Worm (Caenorhabditis elegans) whole organism, L2 larva: ENCODE results near the gene R151.1.

Source experiments
- C34F6.9 ChIP-seq: fragments of 150-350 bp; optimal IDR thresholded peaks from 2 replicates; lab custom pipeline; 2014; ENCODE audit warnings: missing biosample characterization, missing genetic modification characterization
- F13H6.1 ChIP-seq: sonication (generic microtip); optimal IDR thresholded peaks from 2 replicates; lab custom pipeline; 2016; ENCODE audit warnings: missing genetic modification characterization, missing compliant biosample characterization
- R02D3.7 ChIP-seq: fragments of 150-350 bp; optimal IDR thresholded peaks from 2 replicates; lab custom pipeline; 2014; ENCODE audit warnings: missing biosample characterization, missing genetic modification characterization
- Y55F3AM.14 ChIP-seq: fragments of 200-800 bp; sonication (Bioruptor generic); optimal IDR thresholded peaks from 2 replicates; lab custom pipeline; 2018; ENCODE audit warnings: mild to moderate bottlenecking, missing genetic modification characterization, missing compliant biosample characterization
- ZK546.5 ChIP-seq: sonication (generic microtip); optimal IDR thresholded peaks from 2 replicates; lab custom pipeline; 2017; ENCODE audit warnings: missing biosample characterization, missing genetic modification characterization
- alr-1 ChIP-seq: fragments of 150-350 bp; optimal IDR thresholded peaks from 2 replicates; lab custom pipeline; 2014; ENCODE audit warnings: missing biosample characterization, missing genetic modification characterization
- aly-2 ChIP-seq: fragments of 150-350 bp; optimal IDR thresholded peaks from 2 replicates; lab custom pipeline; 2014; ENCODE audit warnings: missing biosample characterization, missing genetic modification characterization
- ama-1 ChIP-seq: fragments of 150-350 bp; optimal IDR thresholded peaks from 2 replicates; lab custom pipeline; 2018; ENCODE audit warnings: inconsistent platforms
- blmp-1 ChIP-seq: sonication (generic microtip); optimal IDR thresholded peaks from 2 replicates; lab custom pipeline; 2017; ENCODE audit warnings: missing genetic modification characterization, mild to moderate bottlenecking, missing compliant biosample characterization, antibody characterized with exemption, moderate library complexity; ENCODE audit not compliant: insufficient read depth
- ceh-16 ChIP-seq: fragments of 150-350 bp; optimal IDR thresholded peaks from 2 replicates; lab custom pipeline; 2014; ENCODE audit warnings: missing biosample characterization, missing genetic modification characterization
- ceh-82 ChIP-seq: fragments of 150-350 bp; optimal IDR thresholded peaks from 2 replicates; lab custom pipeline; 2014; ENCODE audit warnings: missing biosample characterization, missing genetic modification characterization
- crh-2 ChIP-seq: sonication (generic microtip); optimal IDR thresholded peaks from 2 replicates; lab custom pipeline; 2017; ENCODE audit warnings: missing biosample characterization, missing genetic modification characterization
- dmd-4 ChIP-seq: sonication (generic microtip); optimal IDR thresholded peaks from 2 replicates; lab custom pipeline; 2017; ENCODE audit warnings: missing biosample characterization, missing genetic modification characterization
- egl-27 ChIP-seq: sonication (generic microtip); optimal IDR thresholded peaks from 3 replicates; lab custom pipeline; 2017; ENCODE audit warnings: missing biosample characterization, missing genetic modification reagents, missing genetic modification characterization
- elt-1 ChIP-seq: fragments of 150-350 bp; optimal IDR thresholded peaks from 2 replicates; lab custom pipeline; 2014; ENCODE audit warnings: missing biosample characterization, missing genetic modification characterization
- elt-3 ChIP-seq: sonication (generic microtip); optimal IDR thresholded peaks from 2 replicates; lab custom pipeline; 2017; ENCODE audit warnings: missing biosample characterization, missing genetic modification characterization
- fos-1 ChIP-seq: fragments of 150-350 bp; optimal IDR thresholded peaks from 2 replicates; lab custom pipeline; 2014; ENCODE audit warnings: missing biosample characterization, missing genetic modification characterization
- gmeb-1 ChIP-seq: fragments of 150-350 bp; optimal IDR thresholded peaks from 2 replicates; lab custom pipeline; 2014; ENCODE audit warnings: missing biosample characterization, missing genetic modification characterization
- lin-11 ChIP-seq: fragments of 150-350 bp; sonication (generic microtip); optimal IDR thresholded peaks from 2 replicates; lab custom pipeline; 2014; ENCODE audit warnings: missing biosample characterization, missing genetic modification characterization, inconsistent platforms, mixed read lengths
- lin-13 ChIP-seq: fragments of 150-350 bp; optimal IDR thresholded peaks from 2 replicates; lab custom pipeline; 2014; ENCODE audit warnings: missing biosample characterization, missing genetic modification reagents, missing genetic modification characterization
- lin-39 ChIP-seq: fragments of 150-350 bp; optimal IDR thresholded peaks from 2 replicates; lab custom pipeline; 2014; ENCODE audit warnings: missing biosample characterization, missing genetic modification reagents, missing genetic modification characterization
- lsy-2 ChIP-seq, 2 experiments: fragments of 150-350 bp in 1 of 2; sonication (generic microtip) in 1 of 2; optimal IDR thresholded peaks; 2 replicates each; lab custom pipeline; 2014 to 2017; ENCODE audit warnings: missing biosample characterization in 2 of 2, missing genetic modification characterization in 2 of 2
- mab-5 ChIP-seq: fragments of 150-350 bp; optimal IDR thresholded peaks from 2 replicates; lab custom pipeline; 2014; ENCODE audit warnings: missing biosample characterization, missing genetic modification characterization
- mbf-1 ChIP-seq: sonication (generic microtip); optimal IDR thresholded peaks from 2 replicates; lab custom pipeline; 2017; ENCODE audit warnings: missing biosample characterization, missing genetic modification characterization
- mdl-1 ChIP-seq, 2 experiments: fragments of 150-350 bp in 1 of 2; sonication (generic microtip) in 1 of 2; optimal IDR thresholded peaks; 2 replicates each; lab custom pipeline; 2017; ENCODE audit warnings: missing biosample characterization in 2 of 2, missing genetic modification characterization in 2 of 2
- nhr-10 ChIP-seq: sonication (generic microtip); optimal IDR thresholded peaks from 2 replicates; lab custom pipeline; 2017; ENCODE audit warnings: missing biosample characterization, missing genetic modification characterization
- nhr-11 ChIP-seq: fragments of 150-350 bp; optimal IDR thresholded peaks from 2 replicates; lab custom pipeline; 2014; ENCODE audit warnings: missing biosample characterization, missing genetic modification characterization
- nhr-12 ChIP-seq: fragments of 150-350 bp; optimal IDR thresholded peaks from 2 replicates; lab custom pipeline; 2014; ENCODE audit warnings: missing biosample characterization, missing genetic modification characterization
- nhr-129 ChIP-seq: fragments of 150-350 bp; optimal IDR thresholded peaks from 2 replicates; lab custom pipeline; 2014; ENCODE audit warnings: missing biosample characterization, missing genetic modification characterization
- nhr-21 ChIP-seq: fragments of 150-350 bp; optimal IDR thresholded peaks from 2 replicates; lab custom pipeline; 2014; ENCODE audit warnings: missing biosample characterization, missing genetic modification characterization
- nhr-23 ChIP-seq: fragments of 150-350 bp; optimal IDR thresholded peaks from 2 replicates; lab custom pipeline; 2014; ENCODE audit warnings: missing biosample characterization, missing genetic modification reagents, missing genetic modification characterization
- nhr-237 ChIP-seq: fragments of 150-350 bp; optimal IDR thresholded peaks from 2 replicates; lab custom pipeline; 2014; ENCODE audit warnings: missing biosample characterization, missing genetic modification characterization
- nhr-25 ChIP-seq: fragments of 150-350 bp; sonication (generic microtip); optimal IDR thresholded peaks from 3 replicates; lab custom pipeline; 2014; ENCODE audit warnings: missing biosample characterization, missing genetic modification characterization
- nhr-6 ChIP-seq: fragments of 150-350 bp; optimal IDR thresholded peaks from 2 replicates; lab custom pipeline; 2014; ENCODE audit warnings: missing biosample characterization, missing genetic modification characterization
- nhr-77 ChIP-seq: fragments of 150-350 bp; optimal IDR thresholded peaks from 2 replicates; lab custom pipeline; 2014; ENCODE audit warnings: missing biosample characterization, missing genetic modification characterization
- peb-1 ChIP-seq: fragments of 150-350 bp; optimal IDR thresholded peaks from 2 replicates; lab custom pipeline; 2014; ENCODE audit warnings: missing biosample characterization, missing genetic modification characterization
- sem-4 ChIP-seq: fragments of 150-350 bp; optimal IDR thresholded peaks from 2 replicates; lab custom pipeline; 2014; ENCODE audit warnings: missing biosample characterization, missing genetic modification reagents, missing genetic modification characterization
- skn-1 ChIP-seq: sonication (generic microtip); optimal IDR thresholded peaks from 2 replicates; lab custom pipeline; 2017; ENCODE audit warnings: missing biosample characterization, missing genetic modification characterization
- sma-3 ChIP-seq: sonication (generic microtip); optimal IDR thresholded peaks from 2 replicates; lab custom pipeline; 2016; ENCODE audit warnings: missing genetic modification reagents, missing genetic modification characterization, missing compliant biosample characterization
- sma-9 ChIP-seq, 2 experiments: fragments of 150-350 bp in 1 of 2; sonication (generic microtip) in 1 of 2; optimal IDR thresholded peaks; 2 replicates each; lab custom pipeline; 2014 to 2016; ENCODE audit warnings: missing genetic modification characterization in 2 of 2, mild to moderate bottlenecking in 1 of 2, missing biosample characterization in 1 of 2, missing compliant biosample characterization in 1 of 2, missing genetic modification reagents in 1 of 2, moderate library complexity in 1 of 2
- snpc-4 ChIP-seq: fragments of 150-350 bp; optimal IDR thresholded peaks from 2 replicates; lab custom pipeline; 2014; ENCODE audit warnings: missing biosample characterization, missing genetic modification characterization
- unc-39 ChIP-seq: fragments of 150-350 bp; optimal IDR thresholded peaks from 2 replicates; lab custom pipeline; 2014; ENCODE audit warnings: missing biosample characterization, missing genetic modification characterization
- unc-55 ChIP-seq: fragments of 150-350 bp; sonication (generic microtip); optimal IDR thresholded peaks from 3 replicates; lab custom pipeline; 2014; ENCODE audit warnings: missing biosample characterization, missing genetic modification reagents, missing genetic modification characterization
- unc-62 ChIP-seq: fragments of 150-350 bp; optimal IDR thresholded peaks from 2 replicates; lab custom pipeline; 2014; ENCODE audit warnings: missing biosample characterization, missing genetic modification reagents, missing genetic modification characterization
- zag-1 ChIP-seq: fragments of 150-350 bp; optimal IDR thresholded peaks from 2 replicates; lab custom pipeline; 2014; ENCODE audit warnings: missing biosample characterization, missing genetic modification characterization
- ztf-1 ChIP-seq: fragments of 200-800 bp; sonication (Bioruptor generic); conservative IDR thresholded peaks from 2 replicates; pipeline ENCODE4 v1.3.6; 2022; ENCODE audit warnings: missing genetic modification characterization, missing compliant biosample characterization
- ztf-11 ChIP-seq: sonication (generic microtip); optimal IDR thresholded peaks from 2 replicates; lab custom pipeline; 2017; ENCODE audit warnings: missing biosample characterization, missing genetic modification characterization
- ztf-4 ChIP-seq: fragments of 150-350 bp; optimal IDR thresholded peaks from 2 replicates; lab custom pipeline; 2014; ENCODE audit warnings: missing biosample characterization, missing genetic modification characterization

The R151.1 gene

ce11 chrIII:7189581-7190128, 26.7 kb upstream of the R151.1 start, which contains the start of gene rps-21:
Gene rps-21 (minus strand): TSS chrIII:7189631.
- no peak for TF ChIP-seq ztf-11 (tag; lab: Kevin White, UChicago)
- no peak for TF ChIP-seq lin-39 (tag; lab: Kevin White, UChicago)
- no peak for TF ChIP-seq nhr-23 (tag; lab: Kevin White, UChicago)
- TF ChIP-seq unc-55 (GFP tag; lab: Kevin White, UChicago): peak; percentile 94
- TF ChIP-seq sem-4 (tag; lab: Kevin White, UChicago): peak; percentile 46
- TF ChIP-seq unc-62 (GFP tag; lab: Kevin White, UChicago): no peak
- peak; percentile 66 for TF ChIP-seq fos-1 (tag; lab: Kevin White, UChicago)
- TF ChIP-seq lin-13 (GFP tag; lab: Kevin White, UChicago): peak; percentile 91
- peak; percentile 79 for TF ChIP-seq nhr-25 (tag; lab: Kevin White, UChicago)
- TF ChIP-seq nhr-129 (tag; lab: Kevin White, UChicago): peak; percentile 70
- TF ChIP-seq ceh-16 (tag; lab: Kevin White, UChicago): peak; percentile 37
- TF ChIP-seq aly-2 (tag; lab: Kevin White, UChicago): no peak
- TF ChIP-seq ZK546.5 (tag; lab: Kevin White, UChicago): peak; percentile 74
- TF ChIP-seq nhr-12: no peak
- TF ChIP-seq mab-5 (tag; lab: Kevin White, UChicago): peak; percentile 46
- TF ChIP-seq nhr-11 (tag; lab: Kevin White, UChicago): no peak
- peak; percentile 44 for TF ChIP-seq nhr-6 (tag; lab: Kevin White, UChicago)
- no peak for TF ChIP-seq skn-1 (tag; lab: Kevin White, UChicago)
- TF ChIP-seq F13H6.1 (tag; lab: Kevin White, UChicago): peak; percentile 58
- peak; percentile 57 for TF ChIP-seq nhr-21 (tag; lab: Kevin White, UChicago)
- peak; percentile 73 for TF ChIP-seq egl-27 (tag; lab: Kevin White, UChicago)
- peak; percentile 67 for TF ChIP-seq sma-9 (GFP tag; optimal IDR thresholded peaks at IDR 0.05; lab: Kevin White, UChicago)
- no peak for TF ChIP-seq sma-9 (tag; optimal IDR thresholded peaks at IDR 0.05; lab: Kevin White, UChicago)
- no peak for TF ChIP-seq nhr-237 (tag; lab: Kevin White, UChicago)
- TF ChIP-seq peb-1: no peak
- TF ChIP-seq ama-1 (lab: Kevin White, UChicago): no peak
- no peak for TF ChIP-seq ztf-1 (GFP tag; lab: Robert Waterston, UW)
- peak; percentile 85 for TF ChIP-seq R02D3.7 (tag; lab: Kevin White, UChicago)
- no peak for TF ChIP-seq nhr-10 (tag; lab: Kevin White, UChicago)
- no peak for TF ChIP-seq ztf-4 (tag; lab: Kevin White, UChicago)
- peak; percentile 46 for TF ChIP-seq nhr-77 (tag; lab: Kevin White, UChicago)
- TF ChIP-seq Y55F3AM.14 (GFP tag; lab: Kevin White, UChicago): no peak
- peak in 1 of 2 experiments; percentile 17 for TF ChIP-seq mdl-1 (tag; optimal IDR thresholded peaks at IDR 0.05; lab: Kevin White, UChicago)
- peak; percentile 59 for TF ChIP-seq snpc-4 (tag; lab: Kevin White, UChicago)
- TF ChIP-seq sma-3 (GFP tag; lab: Kevin White, UChicago): peak; percentile 84
- TF ChIP-seq ceh-82: no peak
- peak; percentile 38 for TF ChIP-seq zag-1 (tag; lab: Kevin White, UChicago)
- peak; percentile 84 to 93 for TF ChIP-seq lsy-2 (tag; optimal IDR thresholded peaks at IDR 0.05; lab: Kevin White, UChicago)
- no peak for TF ChIP-seq unc-39
- peak; percentile 43 for TF ChIP-seq blmp-1 (tag; lab: Kevin White, UChicago)
- peak; percentile 82 for TF ChIP-seq gmeb-1 (tag; lab: Kevin White, UChicago)
- no peak for TF ChIP-seq elt-3
- no peak for TF ChIP-seq elt-1 (tag; lab: Kevin White, UChicago)
- peak; percentile 79 for TF ChIP-seq crh-2 (tag; lab: Kevin White, UChicago)
- TF ChIP-seq dmd-4: no peak
- TF ChIP-seq alr-1 (tag; lab: Kevin White, UChicago): no peak
- TF ChIP-seq lin-11 (tag; lab: Kevin White, UChicago): peak; percentile 80
- peak; percentile 87 for TF ChIP-seq C34F6.9
- TF ChIP-seq mbf-1 (tag; lab: Kevin White, UChicago): no peak
